Fruit fly (Drosophila melanogaster) whole organism, embryonic: ENCODE data around the gene Bhmt.

Source experiments
- CG11085 ChIP-seq: fragments of 200-800 bp; sonication (Bioruptor generic); IDR thresholded peaks from 2 replicates; pipeline ENCODE4 v1.3.6; 2022; ENCODE audit warnings: missing biosample characterization, missing genetic modification characterization
- CG4424 ChIP-seq: fragments of 200-800 bp; sonication (Bioruptor generic); optimal IDR thresholded peaks from 3 replicates; lab custom pipeline; 2016; ENCODE audit warnings: missing biosample characterization, missing genetic modification characterization
- Meics ChIP-seq: fragments of 200-800 bp; sonication (Bioruptor generic); optimal IDR thresholded peaks from 2 replicates; lab custom pipeline; 2017; ENCODE audit warnings: missing biosample characterization, mild to moderate bottlenecking, missing genetic modification characterization

DNA sequence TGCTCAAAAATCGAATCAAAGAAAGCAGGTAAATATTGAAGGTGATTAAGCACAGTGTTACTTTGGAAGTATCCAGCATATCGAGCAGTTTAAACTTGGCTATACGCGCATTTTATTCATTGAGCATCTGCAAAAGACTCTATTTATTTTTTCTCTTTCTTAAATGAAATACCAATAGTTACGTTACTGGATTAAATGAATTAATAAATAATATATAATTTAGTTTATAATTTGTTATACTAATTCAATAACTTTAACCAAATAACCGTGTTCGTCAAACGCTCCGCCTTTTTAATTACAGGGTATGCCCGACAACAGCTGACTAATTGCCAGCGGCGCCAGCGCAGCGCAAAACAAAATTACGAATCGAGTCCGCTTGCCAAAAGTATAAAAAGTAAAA, 9.7 kb upstream of the Bhmt start:
- TF ChIP-seq CG4424 (GFP tag; lab: Kevin White, UChicago) (peak; percentile 3), Meics (peak; percentile 74), CG11085 (no peak)
